Fruit fly (Drosophila melanogaster) whole organism, prepupa: ENCODE measurements around the gene JMJD5.

Source experiments
- CG10631 ChIP-seq: fragments of 200-800 bp; sonication (Bioruptor generic); optimal IDR thresholded peaks from 2 replicates; lab custom pipeline; 2016; ENCODE audit warnings: missing biosample characterization, missing genetic modification characterization
- CG10669 ChIP-seq: fragments of 200-800 bp; sonication (Bioruptor generic); optimal IDR thresholded peaks from 3 replicates; lab custom pipeline; 2018; ENCODE audit warnings: missing biosample characterization, mild to moderate bottlenecking, missing genetic modification characterization, moderate library complexity
- CG11294 ChIP-seq: fragments of 200-800 bp; sonication (Bioruptor generic); IDR thresholded peaks from 2 replicates; pipeline ENCODE4 v1.3.6; 2022; ENCODE audit warnings: missing biosample characterization, missing genetic modification characterization
- CG11762 ChIP-seq: fragments of 200-800 bp; sonication (Bioruptor generic); optimal IDR thresholded peaks from 3 replicates; lab custom pipeline; 2016; ENCODE audit warnings: missing biosample characterization, missing genetic modification characterization; ENCODE audit not compliant: insufficient read depth
- CG11902 ChIP-seq: fragments of 200-800 bp; sonication (Bioruptor generic); optimal IDR thresholded peaks from 3 replicates; lab custom pipeline; 2016; ENCODE audit warnings: missing biosample characterization, missing genetic modification characterization
- CG15336 ChIP-seq: fragments of 200-800 bp; sonication (Bioruptor generic); IDR thresholded peaks from 2 replicates; pipeline ENCODE4 v1.3.6; 2022; ENCODE audit warnings: missing biosample characterization, missing genetic modification characterization
- CG1621 ChIP-seq: fragments of 200-800 bp; sonication (Bioruptor generic); optimal IDR thresholded peaks from 3 replicates; lab custom pipeline; 2018; ENCODE audit warnings: missing biosample characterization, mild to moderate bottlenecking, missing genetic modification characterization
- CG3032 ChIP-seq: fragments of 200-800 bp; optimal IDR thresholded peaks from 2 replicates; lab custom pipeline; 2019; ENCODE audit warnings: missing biosample characterization, mild to moderate bottlenecking, missing genetic modification characterization, moderate library complexity
- CG31627 ChIP-seq: fragments of 200-800 bp; sonication (Bioruptor generic); optimal IDR thresholded peaks from 3 replicates; lab custom pipeline; 2016; ENCODE audit warnings: missing biosample characterization, missing genetic modification characterization
- CG32006 ChIP-seq: fragments of 200-800 bp; sonication (Bioruptor generic); optimal IDR thresholded peaks from 3 replicates; lab custom pipeline; 2017; ENCODE audit warnings: missing biosample characterization, mild to moderate bottlenecking, missing genetic modification characterization
- CG34406 ChIP-seq: fragments of 200-800 bp; sonication (Bioruptor generic); optimal IDR thresholded peaks from 3 replicates; lab custom pipeline; 2016; ENCODE audit warnings: missing biosample characterization, missing genetic modification characterization
- CG4318 ChIP-seq: fragments of 200-800 bp; sonication (Bioruptor generic); optimal IDR thresholded peaks from 3 replicates; lab custom pipeline; 2017; ENCODE audit warnings: missing biosample characterization, mild to moderate bottlenecking, missing genetic modification characterization
- CG6163 ChIP-seq: fragments of 200-800 bp; sonication (Bioruptor generic); IDR thresholded peaks from 3 replicates; pipeline ENCODE4 v1.3.6; 2022; ENCODE audit warnings: missing biosample characterization, missing genetic modification characterization
- CG6276 ChIP-seq: fragments of 200-800 bp; sonication (Bioruptor generic); optimal IDR thresholded peaks from 2 replicates; lab custom pipeline; 2017; ENCODE audit warnings: missing biosample characterization, mild to moderate bottlenecking, missing genetic modification characterization
- CG6792 ChIP-seq: fragments of 200-800 bp; sonication (Bioruptor generic); optimal IDR thresholded peaks from 3 replicates; lab custom pipeline; 2016; ENCODE audit warnings: missing biosample characterization, missing genetic modification characterization
- CG6808 ChIP-seq: fragments of 200-800 bp; sonication (Bioruptor generic); optimal IDR thresholded peaks from 3 replicates; lab custom pipeline; 2017; ENCODE audit warnings: missing biosample characterization, missing genetic modification characterization, mild to moderate bottlenecking, moderate library complexity, missing genetic modification reagents
- CG6854 ChIP-seq: fragments of 200-800 bp; sonication (Bioruptor generic); optimal IDR thresholded peaks from 2 replicates; lab custom pipeline; 2017; ENCODE audit warnings: missing biosample characterization, mild to moderate bottlenecking, missing genetic modification characterization
- CG7368 ChIP-seq: fragments of 200-800 bp; sonication (Bioruptor generic); optimal IDR thresholded peaks from 3 replicates; lab custom pipeline; 2016; ENCODE audit warnings: missing biosample characterization, missing genetic modification characterization
- CG8319 ChIP-seq: fragments of 200-800 bp; sonication (Bioruptor generic); optimal IDR thresholded peaks from 3 replicates; lab custom pipeline; 2016; ENCODE audit warnings: missing biosample characterization, missing genetic modification characterization
- CG9139 ChIP-seq: fragments of 200-800 bp; sonication (Bioruptor generic); optimal IDR thresholded peaks from 3 replicates; lab custom pipeline; 2017; ENCODE audit warnings: missing biosample characterization, mild to moderate bottlenecking, missing genetic modification characterization
- Eip75B ChIP-seq: fragments of 200-800 bp; sonication (Bioruptor generic); optimal IDR thresholded peaks from 3 replicates; lab custom pipeline; 2016; ENCODE audit warnings: missing biosample characterization, missing genetic modification characterization
- Eip93F ChIP-seq: fragments of 200-800 bp; sonication (Bioruptor generic); optimal IDR thresholded peaks from 2 replicates; lab custom pipeline; 2016; ENCODE audit warnings: missing biosample characterization, mild to moderate bottlenecking, missing genetic modification characterization
- Ets96B ChIP-seq: fragments of 200-800 bp; optimal IDR thresholded peaks from 2 replicates; lab custom pipeline; 2019; ENCODE audit warnings: missing biosample characterization, mild to moderate bottlenecking, missing genetic modification characterization, moderate library complexity
- Hr38 ChIP-seq: sonication (Bioruptor generic); optimal IDR thresholded peaks from 2 replicates; lab custom pipeline; 2016; ENCODE audit warnings: missing biosample characterization, missing genetic modification characterization
- Hr4 ChIP-seq: fragments of 200-800 bp; sonication (Bioruptor generic); optimal IDR thresholded peaks from 3 replicates; lab custom pipeline; 2016; ENCODE audit warnings: missing biosample characterization, missing genetic modification characterization
- Lpt ChIP-seq: fragments of 200-800 bp; sonication (Bioruptor generic); optimal IDR thresholded peaks from 3 replicates; lab custom pipeline; 2016; ENCODE audit warnings: missing biosample characterization, missing genetic modification characterization
- OdsH ChIP-seq: fragments of 200-800 bp; sonication (Bioruptor generic); optimal IDR thresholded peaks from 3 replicates; lab custom pipeline; 2016; ENCODE audit warnings: missing biosample characterization, missing genetic modification characterization
- Smox ChIP-seq: fragments of 200-800 bp; sonication (Bioruptor generic); optimal IDR thresholded peaks from 3 replicates; lab custom pipeline; 2016; ENCODE audit warnings: missing biosample characterization, missing genetic modification characterization
- Sox102F ChIP-seq: fragments of 200-800 bp; sonication (Bioruptor generic); optimal IDR thresholded peaks from 2 replicates; lab custom pipeline; 2016; ENCODE audit warnings: missing biosample characterization, mild to moderate bottlenecking, missing genetic modification characterization
- Sox14 ChIP-seq: fragments of 200-800 bp; sonication (Bioruptor generic); optimal IDR thresholded peaks from 3 replicates; lab custom pipeline; 2016; ENCODE audit warnings: missing biosample characterization, missing genetic modification characterization
- Sox15 ChIP-seq: fragments of 200-800 bp; sonication (Bioruptor generic); optimal IDR thresholded peaks from 3 replicates; lab custom pipeline; 2016; ENCODE audit warnings: missing biosample characterization, missing genetic modification characterization
- achi ChIP-seq: fragments of 200-800 bp; sonication (Bioruptor generic); optimal IDR thresholded peaks from 3 replicates; lab custom pipeline; 2016; ENCODE audit warnings: missing biosample characterization, missing genetic modification characterization
- cyc ChIP-seq: fragments of 200-800 bp; sonication (Bioruptor generic); optimal IDR thresholded peaks from 3 replicates; lab custom pipeline; 2016; ENCODE audit warnings: missing biosample characterization, missing genetic modification characterization
- dac ChIP-seq: fragments of 200-800 bp; sonication (Bioruptor generic); optimal IDR thresholded peaks from 2 replicates; lab custom pipeline; 2017; ENCODE audit warnings: missing biosample characterization, mild to moderate bottlenecking, missing genetic modification characterization
- dsx ChIP-seq: fragments of 200-800 bp; optimal IDR thresholded peaks from 3 replicates; lab custom pipeline; 2019; ENCODE audit warnings: missing biosample characterization, mild to moderate bottlenecking, missing genetic modification characterization, moderate library complexity; ENCODE audit not compliant: poor library complexity, severe bottlenecking
- eg ChIP-seq: fragments of 200-800 bp; sonication (Bioruptor generic); IDR thresholded peaks from 3 replicates; pipeline ENCODE4 v1.3.6; 2022; ENCODE audit warnings: missing biosample characterization, missing genetic modification characterization
- esn ChIP-seq: fragments of 200-800 bp; sonication (Bioruptor generic); optimal IDR thresholded peaks from 2 replicates; lab custom pipeline; 2016; ENCODE audit warnings: missing biosample characterization, mild to moderate bottlenecking, missing genetic modification characterization, moderate library complexity
- fd59A ChIP-seq: fragments of 200-800 bp; sonication (Bioruptor generic); optimal IDR thresholded peaks from 2 replicates; lab custom pipeline; 2017; ENCODE audit warnings: missing biosample characterization, mild to moderate bottlenecking, missing genetic modification characterization, missing genetic modification reagents
- fd85E ChIP-seq: fragments of 200-800 bp; sonication (Bioruptor generic); optimal IDR thresholded peaks from 3 replicates; lab custom pipeline; 2016; ENCODE audit warnings: missing biosample characterization, missing genetic modification characterization
- fkh ChIP-seq: fragments of 200-800 bp; sonication (Bioruptor generic); optimal IDR thresholded peaks from 3 replicates; lab custom pipeline; 2017; ENCODE audit warnings: missing biosample characterization, mild to moderate bottlenecking, missing genetic modification characterization, moderate library complexity
- lz ChIP-seq: fragments of 200-800 bp; sonication (Bioruptor generic); optimal IDR thresholded peaks from 3 replicates; lab custom pipeline; 2016; ENCODE audit warnings: missing biosample characterization, missing genetic modification characterization
- net ChIP-seq: fragments of 200-800 bp; sonication (Bioruptor generic); optimal IDR thresholded peaks from 3 replicates; lab custom pipeline; 2016; ENCODE audit warnings: missing biosample characterization, missing genetic modification characterization
- pdm3 ChIP-seq: fragments of 200-800 bp; sonication (Bioruptor generic); optimal IDR thresholded peaks from 3 replicates; lab custom pipeline; 2016; ENCODE audit warnings: missing biosample characterization, missing genetic modification characterization
- spab ChIP-seq: fragments of 200-800 bp; sonication (Bioruptor generic); optimal IDR thresholded peaks from 2 replicates; lab custom pipeline; 2017; ENCODE audit warnings: missing biosample characterization, mild to moderate bottlenecking, missing genetic modification characterization, missing genetic modification reagents
- svp ChIP-seq: fragments of 200-800 bp; sonication (Bioruptor generic); peaks from one replicate; lab custom pipeline; 2016; ENCODE audit warnings: missing biosample characterization, missing genetic modification characterization
- vri ChIP-seq: fragments of 200-800 bp; sonication (Bioruptor generic); optimal IDR thresholded peaks from 3 replicates; lab custom pipeline; 2016; ENCODE audit warnings: missing biosample characterization, mild to moderate bottlenecking, missing genetic modification characterization

Gene JMJD5

DNA sequence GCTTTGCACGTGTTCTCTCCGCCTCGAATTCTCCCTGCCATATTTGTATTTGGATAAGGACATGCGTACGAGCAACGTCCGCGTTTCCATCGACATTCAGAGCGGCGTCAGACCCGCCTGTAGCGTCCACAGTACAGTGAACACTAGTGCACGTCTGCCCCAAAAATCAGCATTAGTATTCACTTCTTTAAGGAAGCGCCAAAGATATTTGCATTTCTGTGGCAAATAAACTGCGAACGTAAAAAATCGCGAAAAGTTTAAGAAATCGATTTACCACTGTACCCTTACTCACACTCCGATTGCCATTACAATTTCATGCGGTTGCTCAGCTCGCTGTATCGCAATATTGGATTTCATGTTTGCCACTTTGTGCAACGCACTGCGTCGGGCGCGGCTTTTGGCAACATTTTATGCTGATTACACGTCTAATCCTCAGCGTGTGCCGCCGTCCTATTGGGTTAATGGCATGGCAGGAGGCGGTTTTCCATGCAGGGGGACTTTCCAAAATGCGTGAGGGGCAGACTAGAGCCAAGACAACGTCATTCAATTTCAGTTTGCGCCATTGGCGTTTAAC lies 38.4 kb downstream of the JMJD5 start (continued):
- TF ChIP-seq CG32006 = peak; percentile 89
- peak; percentile 99 for TF ChIP-seq lz (GFP tag; lab: Kevin White, UChicago)
- TF ChIP-seq CG31627 = peak; percentile 99
- peak; percentile 90 for TF ChIP-seq fd85E
- TF ChIP-seq CG6792 (GFP tag; lab: Kevin White, UChicago) = peak; percentile 98
- peak; percentile 99 for TF ChIP-seq cyc (GFP tag; lab: Kevin White, UChicago)
- peak; percentile 96 for TF ChIP-seq Eip93F (GFP tag; lab: Kevin White, UChicago)
- TF ChIP-seq CG6854 (GFP tag; lab: Kevin White, UChicago) = peak; percentile 97
- TF ChIP-seq CG3032 = peak; percentile 93
- peak; percentile 84 for TF ChIP-seq CG6276
- TF ChIP-seq Sox15 (GFP tag; lab: Kevin White, UChicago) = peak; percentile 96
- TF ChIP-seq CG15336 (GFP tag; lab: Robert Waterston, UW) = peak; percentile 95
- TF ChIP-seq net = peak; percentile 95
- TF ChIP-seq CG7368 (GFP tag; lab: Kevin White, UChicago) = peak; percentile 97
- peak; percentile 96 for TF ChIP-seq CG34406
- TF ChIP-seq CG11902 (GFP tag; lab: Kevin White, UChicago) = peak; percentile 97
- peak; percentile 97 for TF ChIP-seq eg
- TF ChIP-seq Sox14 (GFP tag; lab: Kevin White, UChicago) = peak; percentile 98
- TF ChIP-seq Smox (GFP tag; lab: Kevin White, UChicago) = peak; percentile 98
- TF ChIP-seq Sox102F (GFP tag; lab: Kevin White, UChicago) = peak; percentile 99
- peak; percentile 86 for TF ChIP-seq dac (GFP tag; lab: Kevin White, UChicago)
- peak; percentile 34 for TF ChIP-seq fkh
- peak; percentile 97 for TF ChIP-seq CG10631 (GFP tag; lab: Kevin White, UChicago)
- TF ChIP-seq, all 60 proteins: peak for 60

DNA sequence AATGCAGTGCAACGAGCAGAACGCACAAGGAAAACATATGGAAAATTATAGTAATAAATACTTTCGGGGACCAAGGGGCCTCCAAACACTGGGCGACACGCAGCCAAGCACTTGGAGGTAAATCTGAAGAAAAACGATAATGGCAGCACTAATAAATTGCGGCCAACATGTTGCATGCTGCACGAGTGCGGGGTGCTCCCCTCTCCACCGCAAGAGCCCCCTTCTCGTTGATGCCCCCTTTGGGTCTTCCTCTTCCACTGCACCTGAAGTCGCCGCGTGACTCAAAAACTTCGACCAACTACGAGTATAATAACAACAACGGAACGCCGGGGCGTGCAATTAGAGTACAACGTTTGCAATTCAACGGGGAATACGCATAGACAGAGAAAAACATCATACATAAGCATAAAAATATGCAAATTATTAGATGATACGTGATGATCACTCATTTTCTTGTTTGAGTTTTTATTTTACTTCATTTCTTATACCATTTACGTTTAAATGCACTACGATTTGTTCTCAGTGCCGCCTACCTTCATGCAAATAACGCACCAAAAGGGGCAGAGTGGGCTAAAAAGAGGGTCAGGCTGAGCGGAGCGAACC lies 39.2 kb downstream of the JMJD5 start:
- TF ChIP-seq CG32006 (peak; percentile 72), Sox14 (GFP tag; lab: Kevin White, UChicago) (peak; percentile 82), CG6276 (peak; percentile 2), CG7368 (GFP tag; lab: Kevin White, UChicago) (peak; percentile 71), CG11294 (GFP tag; lab: Robert Waterston, UW) (peak; percentile 54), Hr4 (GFP tag; lab: Kevin White, UChicago) (peak; percentile 72), svp (GFP tag; lab: Kevin White, UChicago) (peak; percentile 63), net (peak; percentile 59), CG10669 (GFP tag; lab: Kevin White, UChicago) (peak; percentile 77), fd59A (peak; percentile 54), CG6792 (GFP tag; lab: Kevin White, UChicago) (peak; percentile 67), CG3032 (peak; percentile 67), CG1621 (peak; percentile 60), Eip75B (peak; percentile 65), dac (GFP tag; lab: Kevin White, UChicago) (peak; percentile 10), CG6808 (peak; percentile 60), CG11902 (GFP tag; lab: Kevin White, UChicago) (peak; percentile 71), Lpt (GFP tag; lab: Kevin White, UChicago) (peak; percentile 24), dsx (GFP tag; lab: Kevin White, UChicago) (no peak), pdm3 (peak; percentile 70), Smox (GFP tag; lab: Kevin White, UChicago) (peak; percentile 84), CG11762 (peak; percentile 54), CG15336 (GFP tag; lab: Robert Waterston, UW) (peak; percentile 78), CG6163 (GFP tag; lab: Robert Waterston, UW) (peak; percentile 56; the same call in 2 of the 3 replicates), spab (GFP tag; lab: Kevin White, UChicago) (peak; percentile 57), achi (GFP tag; lab: Kevin White, UChicago) (peak; percentile 74), Hr38 (GFP tag; lab: Kevin White, UChicago) (no peak), CG9139 (GFP tag; lab: Kevin White, UChicago) (no peak), CG8319 (GFP tag; lab: Kevin White, UChicago) (peak; percentile 67), Sox102F (GFP tag; lab: Kevin White, UChicago) (peak; percentile 84), CG10631 (GFP tag; lab: Kevin White, UChicago) (peak; percentile 62), OdsH (GFP tag; lab: Kevin White, UChicago) (peak; percentile 69), vri (GFP tag; lab: Kevin White, UChicago) (peak; percentile 61), esn (peak; percentile 79), CG4318 (GFP tag; lab: Kevin White, UChicago) (peak; percentile 69), Ets96B (tag; lab: Kevin White, UChicago) (peak; percentile 80), fd85E (peak; percentile 37), CG34406 (peak; percentile 75)
